Fruit fly (Drosophila melanogaster) whole organism, embryonic: ENCODE data around the gene thoc7.

Experiments used
- CG10267 ChIP-seq: fragments of 200-800 bp; sonication (Bioruptor generic); optimal IDR thresholded peaks from 2 replicates; lab custom pipeline; 2018; ENCODE audit warnings: missing biosample characterization, mild to moderate bottlenecking, missing genetic modification characterization, moderate library complexity
- CG10321 ChIP-seq: fragments of 200-800 bp; sonication (Bioruptor generic); IDR thresholded peaks from 2 replicates; pipeline ENCODE4 v1.3.6; 2022; ENCODE audit warnings: missing biosample characterization, missing genetic modification characterization
- CG11398 ChIP-seq: fragments of 200-800 bp; sonication (Bioruptor generic); optimal IDR thresholded peaks from 2 replicates; lab custom pipeline; 2016; ENCODE audit warnings: missing biosample characterization, missing genetic modification characterization
- CG11456 ChIP-seq: fragments of 200-800 bp; sonication (Bioruptor generic); IDR thresholded peaks from 3 replicates; pipeline ENCODE4 v1.3.6; 2022; ENCODE audit warnings: missing biosample characterization, missing genetic modification characterization
- CG12071 ChIP-seq: fragments of 200-800 bp; sonication (Bioruptor generic); optimal IDR thresholded peaks from 3 replicates; lab custom pipeline; 2018; ENCODE audit warnings: missing biosample characterization, mild to moderate bottlenecking, missing genetic modification characterization
- CG12155 ChIP-seq: fragments of 200-800 bp; sonication (Bioruptor generic); optimal IDR thresholded peaks from 3 replicates; lab custom pipeline; 2016; ENCODE audit warnings: missing biosample characterization, missing genetic modification characterization
- CG12769 ChIP-seq: fragments of 200-800 bp; sonication (Bioruptor generic); optimal IDR thresholded peaks from 2 replicates; lab custom pipeline; 2019; ENCODE audit warnings: missing biosample characterization, mild to moderate bottlenecking, missing genetic modification characterization, moderate library complexity
- CG13775 ChIP-seq: fragments of 200-800 bp; sonication (Bioruptor generic); optimal IDR thresholded peaks from 3 replicates; lab custom pipeline; 2017; ENCODE audit warnings: missing biosample characterization, mild to moderate bottlenecking, missing genetic modification characterization
- CG15514 ChIP-seq: fragments of 200-800 bp; sonication (Bioruptor generic); optimal IDR thresholded peaks from 3 replicates; lab custom pipeline; 2017; ENCODE audit warnings: missing biosample characterization, missing genetic modification characterization, mild to moderate bottlenecking, moderate library complexity, missing genetic modification reagents
- CG16813 ChIP-seq: fragments of 200-800 bp; sonication (Bioruptor generic); IDR thresholded peaks from 3 replicates; pipeline ENCODE4 v1.3.6; 2022; ENCODE audit warnings: missing biosample characterization, missing genetic modification characterization; ENCODE audit not compliant: partially characterized antibody
- CG17186 ChIP-seq: fragments of 200-800 bp; sonication (Bioruptor generic); optimal IDR thresholded peaks from 3 replicates; lab custom pipeline; 2017; ENCODE audit warnings: missing biosample characterization, missing genetic modification reagents, missing genetic modification characterization
- CG18599 ChIP-seq: fragments of 200-800 bp; sonication (Bioruptor generic); optimal IDR thresholded peaks from 3 replicates; lab custom pipeline; 2017; ENCODE audit warnings: missing biosample characterization, missing genetic modification characterization, mild to moderate bottlenecking, moderate library complexity, missing genetic modification reagents
- CG2875 ChIP-seq: fragments of 200-800 bp; sonication (Bioruptor generic); optimal IDR thresholded peaks from 2 replicates; lab custom pipeline; 2017; ENCODE audit warnings: missing biosample characterization, mild to moderate bottlenecking, missing genetic modification characterization, missing genetic modification reagents
- CG30403 ChIP-seq: fragments of 200-800 bp; sonication (Bioruptor generic); optimal IDR thresholded peaks from 3 replicates; lab custom pipeline; 2016; ENCODE audit warnings: missing biosample characterization, missing genetic modification characterization
- CG3847 ChIP-seq: fragments of 200-800 bp; sonication (Bioruptor generic); IDR thresholded peaks from 2 replicates; pipeline ENCODE4 v1.3.6; 2022; ENCODE audit warnings: missing biosample characterization, missing genetic modification characterization
- CG42726 ChIP-seq: fragments of 200-800 bp; sonication (Bioruptor generic); IDR thresholded peaks from 2 replicates; pipeline ENCODE4 v1.3.6; 2022; ENCODE audit warnings: missing biosample characterization, missing genetic modification characterization; ENCODE audit not compliant: partially characterized antibody
- CG6254 ChIP-seq: fragments of 200-800 bp; sonication (Bioruptor generic); optimal IDR thresholded peaks from 3 replicates; lab custom pipeline; 2017; ENCODE audit warnings: mild to moderate bottlenecking, missing biosample characterization, missing genetic modification reagents, missing genetic modification characterization
- CG7928 ChIP-seq: fragments of 200-800 bp; sonication (Bioruptor generic); optimal IDR thresholded peaks from 2 replicates; lab custom pipeline; 2017; ENCODE audit warnings: missing biosample characterization, mild to moderate bottlenecking, missing genetic modification characterization
- Dip2 ChIP-seq: fragments of 200-800 bp; sonication (Bioruptor generic); IDR thresholded peaks from 2 replicates; pipeline ENCODE4 v1.3.6; 2022; ENCODE audit warnings: missing biosample characterization, missing genetic modification characterization
- Doc3 ChIP-seq: fragments of 200-800 bp; sonication (Bioruptor generic); IDR thresholded peaks from 3 replicates; pipeline ENCODE4 v1.3.6; 2022; ENCODE audit warnings: missing biosample characterization, missing genetic modification characterization; ENCODE audit not compliant: partially characterized antibody
- Drgx ChIP-seq: fragments of 200-800 bp; sonication (Bioruptor generic); IDR thresholded peaks from 2 replicates; pipeline ENCODE4 v1.3.6; 2022; ENCODE audit warnings: missing biosample characterization, missing genetic modification characterization
- Fer3 ChIP-seq: fragments of 200-800 bp; sonication (Bioruptor generic); optimal IDR thresholded peaks from 2 replicates; lab custom pipeline; 2018; ENCODE audit warnings: missing biosample characterization, mild to moderate bottlenecking, missing genetic modification characterization, moderate library complexity
- H15 ChIP-seq: fragments of 200-800 bp; sonication (Bioruptor generic); IDR thresholded peaks from 3 replicates; pipeline ENCODE4 v1.3.6; 2022; ENCODE audit warnings: missing biosample characterization, missing genetic modification characterization
- Hmr ChIP-seq: fragments of 200-800 bp; sonication (Bioruptor generic); optimal IDR thresholded peaks from 3 replicates; lab custom pipeline; 2017; ENCODE audit warnings: mild to moderate bottlenecking, missing biosample characterization, missing genetic modification reagents, missing genetic modification characterization
- Hmx ChIP-seq: fragments of 200-800 bp; sonication (Bioruptor generic); optimal IDR thresholded peaks from 2 replicates; lab custom pipeline; 2016; ENCODE audit warnings: missing biosample characterization, missing genetic modification characterization
- NC2β ChIP-seq: fragments of 200-800 bp; sonication (Bioruptor generic); optimal IDR thresholded peaks from 2 replicates; lab custom pipeline; 2016; ENCODE audit warnings: missing biosample characterization, missing genetic modification characterization
- Nf-YA ChIP-seq: fragments of 200-800 bp; sonication (Bioruptor generic); IDR thresholded peaks from 2 replicates; pipeline ENCODE4 v1.3.6; 2022; ENCODE audit warnings: missing biosample characterization, missing genetic modification characterization
- Ptx1 ChIP-seq: fragments of 200-800 bp; sonication (Bioruptor generic); IDR thresholded peaks from 2 replicates; pipeline ENCODE4 v1.3.6; 2022; ENCODE audit warnings: missing biosample characterization, missing genetic modification characterization
- Trl ChIP-seq, 3 experiments: fragments of >200 bp in 2 of 3; fragments of 200-800 bp in 1 of 3; sonication (Bioruptor generic) in 1 of 3; optimal IDR thresholded peaks; 2 replicates in 1 of 3; 3 replicates in 2 of 3; lab custom pipeline; 2016 to 2017; ENCODE audit warnings: missing biosample characterization in 1 of 3, missing genetic modification characterization in 1 of 3
- Usf ChIP-seq: fragments of 200-800 bp; sonication (Bioruptor generic); optimal IDR thresholded peaks from 2 replicates; lab custom pipeline; 2017; ENCODE audit warnings: missing genotype, missing biosample characterization, missing genetic modification characterization
- Xrp1 ChIP-seq: fragments of 200-800 bp; sonication (Bioruptor generic); IDR thresholded peaks from 2 replicates; pipeline ENCODE4 v1.3.6; 2022; ENCODE audit warnings: missing biosample characterization, missing genetic modification characterization
- bowl ChIP-seq: fragments of 200-800 bp; sonication (Bioruptor generic); IDR thresholded peaks from 2 replicates; pipeline ENCODE4 v1.3.6; 2022; ENCODE audit warnings: missing biosample characterization, missing genetic modification characterization
- en ChIP-seq: fragments of 200-800 bp; sonication (Bioruptor generic); optimal IDR thresholded peaks from 2 replicates; lab custom pipeline; 2016; ENCODE audit warnings: missing biosample characterization, missing genetic modification characterization
- esg ChIP-seq: fragments of 200-800 bp; sonication (Bioruptor generic); conservative IDR thresholded peaks from 2 replicates; pipeline ENCODE4 v1.3.6; 2022; ENCODE audit warnings: missing biosample characterization, missing genetic modification characterization
- gce ChIP-seq: fragments of 200-800 bp; sonication (Bioruptor generic); IDR thresholded peaks from 3 replicates; pipeline ENCODE4 v1.3.6; 2022; ENCODE audit warnings: missing biosample characterization, missing genetic modification characterization
- gem ChIP-seq: fragments of 200-800 bp; sonication (Bioruptor generic); optimal IDR thresholded peaks from 2 replicates; lab custom pipeline; 2019; ENCODE audit warnings: missing biosample characterization, mild to moderate bottlenecking, missing genetic modification characterization, moderate library complexity
- ham ChIP-seq: fragments of 200-800 bp; sonication (Bioruptor generic); IDR thresholded peaks from 2 replicates; pipeline ENCODE4 v1.3.6; 2022; ENCODE audit warnings: missing biosample characterization, missing genetic modification characterization
- lola ChIP-seq, 3 experiments: fragments of >200 bp in 2 of 3; fragments of 200-800 bp in 1 of 3; sonication (Bioruptor generic) in 1 of 3; optimal IDR thresholded peaks; 2 replicates each; lab custom pipeline; 2017 to 2019; ENCODE audit warnings: missing biosample characterization in 3 of 3, missing genetic modification characterization in 3 of 3, mild to moderate bottlenecking in 1 of 3, moderate library complexity in 1 of 3
- mld ChIP-seq: fragments of 200-800 bp; sonication (Bioruptor generic); IDR thresholded peaks from 3 replicates; pipeline ENCODE4 v1.3.6; 2022; ENCODE audit warnings: missing biosample characterization, missing genetic modification characterization; ENCODE audit not compliant: partially characterized antibody
- otp ChIP-seq: fragments of 200-800 bp; sonication (Bioruptor generic); IDR thresholded peaks from 3 replicates; pipeline ENCODE4, ENCODE4 v1.3.6; 2022; ENCODE audit warnings: missing biosample characterization, missing genetic modification characterization
- ranshi ChIP-seq: fragments of 200-800 bp; sonication (Bioruptor generic); IDR thresholded peaks from 2 replicates; pipeline ENCODE4 v1.3.6; 2022; ENCODE audit warnings: missing biosample characterization, missing genetic modification characterization
- run ChIP-seq: fragments of 200-800 bp; sonication (Bioruptor generic); optimal IDR thresholded peaks from 3 replicates; lab custom pipeline; 2018; ENCODE audit warnings: missing biosample characterization, mild to moderate bottlenecking, missing genetic modification characterization
- sc ChIP-seq, 3 experiments: fragments of >200 bp in 2 of 3; fragments of 200-800 bp in 1 of 3; sonication (Bioruptor generic) in 1 of 3; optimal IDR thresholded peaks; 2 replicates in 2 of 3; 3 replicates in 1 of 3; lab custom pipeline; 2017; ENCODE audit warnings: mild to moderate bottlenecking in 1 of 3, missing biosample characterization in 1 of 3, missing genetic modification characterization in 1 of 3, missing genetic modification reagents in 1 of 3
- sd ChIP-seq: fragments of 200-800 bp; sonication (Bioruptor generic); optimal IDR thresholded peaks from 3 replicates; lab custom pipeline; 2018; ENCODE audit warnings: missing biosample characterization, mild to moderate bottlenecking, missing genetic modification characterization, moderate library complexity
- tll ChIP-seq, 2 experiments: fragments of 200-800 bp in 1 of 2; fragments of >200 bp in 1 of 2; sonication (Bioruptor generic) in 1 of 2; optimal IDR thresholded peaks; 2 replicates each; lab custom pipeline; 2017 to 2019; ENCODE audit warnings: missing biosample characterization in 2 of 2, missing genetic modification characterization in 2 of 2, mild to moderate bottlenecking in 1 of 2, moderate library complexity in 1 of 2
- vvl ChIP-seq: fragments of 200-800 bp; sonication (Bioruptor generic); IDR thresholded peaks from 2 replicates; pipeline ENCODE4 v1.3.6; 2022; ENCODE audit warnings: missing biosample characterization, missing genetic modification characterization

Gene thoc7

dm6 chr3L:224004-224951 is 11.8 kb upstream of the thoc7 start (continued):
- TF ChIP-seq sc (optimal IDR thresholded peaks at IDR 0.05; lab: Kevin White, UChicago) (no peak), sc (GFP tag; optimal IDR thresholded peaks at IDR 0.05; lab: Kevin White, UChicago) (no peak), CG12155 (GFP tag; lab: Kevin White, UChicago) (no peak), Doc3 (GFP tag; lab: Robert Waterston, UW) (no peak), Hmx (GFP tag; lab: Kevin White, UChicago) (no peak), mld (GFP tag; lab: Robert Waterston, UW) (no peak), gem (tag; lab: Kevin White, UChicago) (no peak), sd (tag; lab: Kevin White, UChicago) (no peak), en (GFP tag; lab: Kevin White, UChicago) (no peak), vvl (GFP tag; lab: Robert Waterston, UW) (peak; percentile 39), CG6254 (GFP tag; lab: Kevin White, UChicago) (no peak), CG12769 (tag; lab: Kevin White, UChicago) (peak; percentile 16), CG3847 (GFP tag; lab: Robert Waterston, UW) (no peak), CG11398 (peak; percentile 36), CG10321 (GFP tag; lab: Robert Waterston, UW) (peak; percentile 96), CG15514 (GFP tag; lab: Kevin White, UChicago) (peak; percentile 18), CG2875 (GFP tag; lab: Kevin White, UChicago) (no peak), CG30403 (GFP tag; lab: Kevin White, UChicago) (no peak), ham (GFP tag; lab: Robert Waterston, UW) (no peak; the same call in 1 of the 2 replicates), CG18599 (GFP tag; lab: Kevin White, UChicago) (peak; percentile 28), tll (GFP tag; optimal IDR thresholded peaks at IDR 0.05; lab: Kevin White, UChicago) (no peak), H15 (GFP tag; lab: Robert Waterston, UW) (no peak), ranshi (GFP tag; lab: Robert Waterston, UW) (peak; percentile 63), run (no peak), otp (peak; percentile 10; the same call in 1 of the 3 replicates), Drgx (GFP tag; lab: Robert Waterston, UW) (peak; percentile 37; the same call in 1 of the 2 replicates), CG10267 (tag; lab: Kevin White, UChicago) (no peak), CG17186 (GFP tag; lab: Kevin White, UChicago) (no peak), gce (peak; percentile 27; the same call in 1 of the 3 replicates), CG7928 (GFP tag; lab: Kevin White, UChicago) (no peak), NC2β (GFP tag; lab: Kevin White, UChicago) (no peak), Trl (optimal IDR thresholded peaks at IDR 0.05; lab: Kevin White, UChicago) (peak in 1 of 2 experiments; percentile 28), Trl (GFP tag; optimal IDR thresholded peaks at IDR 0.05; lab: Kevin White, UChicago) (peak; percentile 22), CG11456 (GFP tag; lab: Robert Waterston, UW) (peak; percentile 57; the same call in 2 of the 3 replicates), CG13775 (peak; percentile 29), CG42726 (peak; percentile 70), Dip2 (no peak), Xrp1 (GFP tag; lab: Robert Waterston, UW) (peak; percentile 18), lola (GFP tag; optimal IDR thresholded peaks at IDR 0.05; lab: Kevin White, UChicago) (no peak), CG16813 (no peak), Fer3 (tag; lab: Kevin White, UChicago) (no peak), Usf (GFP tag; lab: Kevin White, UChicago) (no peak), bowl (GFP tag; lab: Robert Waterston, UW) (no peak), Nf-YA (GFP tag; lab: Robert Waterston, UW) (no peak), Hmr (peak; percentile 49), Ptx1 (GFP tag; lab: Robert Waterston, UW) (no peak; the same call in 1 of the 2 replicates), CG12071 (GFP tag; lab: Kevin White, UChicago) (peak; percentile 3), esg (GFP tag; lab: Robert Waterston, UW) (no peak)
